Worm (Caenorhabditis elegans) whole organism, midembryonic: ENCODE measurements around the gene srab-4.

Experiments
- flt-1 ChIP-seq: fragments of 200-800 bp; sonication (Bioruptor generic); IDR thresholded peaks from 2 replicates; pipeline ENCODE4 v1.3.6; 2022; ENCODE audit warnings: missing genetic modification characterization, missing compliant biosample characterization
- klf-2 ChIP-seq: fragments of 200-800 bp; sonication (Bioruptor generic); conservative IDR thresholded peaks from 2 replicates; pipeline ENCODE4 v1.3.6; 2022; ENCODE audit warnings: missing genetic modification reagents, missing genetic modification characterization, missing compliant biosample characterization
- med-1 ChIP-seq: sonication (generic microtip); optimal IDR thresholded peaks from 2 replicates; lab custom pipeline; 2017; ENCODE audit warnings: missing genetic modification characterization, mild to moderate bottlenecking, missing compliant biosample characterization, antibody characterized with exemption, missing genetic modification reagents; ENCODE audit not compliant: insufficient read depth
- ref-1 ChIP-seq: fragments of 200-800 bp; sonication (Bioruptor generic); conservative IDR thresholded peaks from 2 replicates; pipeline ENCODE4 v1.3.6; 2022; ENCODE audit warnings: missing genetic modification reagents, missing genetic modification characterization, missing compliant biosample characterization
- ztf-23 ChIP-seq: fragments of 200-800 bp; sonication (Bioruptor generic); IDR thresholded peaks from 2 replicates; pipeline ENCODE4 v1.3.6; 2022; ENCODE audit warnings: missing genetic modification reagents, missing genetic modification characterization, missing compliant biosample characterization
- ztf-29 ChIP-seq: fragments of 200-800 bp; sonication (Bioruptor generic); IDR thresholded peaks from 2 replicates; pipeline ENCODE4 v1.3.6; 2022; ENCODE audit warnings: missing genetic modification reagents, missing genetic modification characterization, missing compliant biosample characterization

- TF ChIP-seq med-1 (GFP tag; lab: Kevin White, UChicago) (no peak), flt-1 (GFP tag; lab: Robert Waterston, UW) (no peak), klf-2 (GFP tag; lab: Robert Waterston, UW) (no peak), ztf-29 (GFP tag; lab: Robert Waterston, UW) (no peak), ref-1 (no peak), ztf-23 (no peak)
These were observed 10.0 kb upstream of the srab-4 start for ce11 chrV:6993999-6994398.
